Fruit fly (Drosophila melanogaster): Measurements from ENCODE around the gene smp-30.

smp-30 gene

DNA sequence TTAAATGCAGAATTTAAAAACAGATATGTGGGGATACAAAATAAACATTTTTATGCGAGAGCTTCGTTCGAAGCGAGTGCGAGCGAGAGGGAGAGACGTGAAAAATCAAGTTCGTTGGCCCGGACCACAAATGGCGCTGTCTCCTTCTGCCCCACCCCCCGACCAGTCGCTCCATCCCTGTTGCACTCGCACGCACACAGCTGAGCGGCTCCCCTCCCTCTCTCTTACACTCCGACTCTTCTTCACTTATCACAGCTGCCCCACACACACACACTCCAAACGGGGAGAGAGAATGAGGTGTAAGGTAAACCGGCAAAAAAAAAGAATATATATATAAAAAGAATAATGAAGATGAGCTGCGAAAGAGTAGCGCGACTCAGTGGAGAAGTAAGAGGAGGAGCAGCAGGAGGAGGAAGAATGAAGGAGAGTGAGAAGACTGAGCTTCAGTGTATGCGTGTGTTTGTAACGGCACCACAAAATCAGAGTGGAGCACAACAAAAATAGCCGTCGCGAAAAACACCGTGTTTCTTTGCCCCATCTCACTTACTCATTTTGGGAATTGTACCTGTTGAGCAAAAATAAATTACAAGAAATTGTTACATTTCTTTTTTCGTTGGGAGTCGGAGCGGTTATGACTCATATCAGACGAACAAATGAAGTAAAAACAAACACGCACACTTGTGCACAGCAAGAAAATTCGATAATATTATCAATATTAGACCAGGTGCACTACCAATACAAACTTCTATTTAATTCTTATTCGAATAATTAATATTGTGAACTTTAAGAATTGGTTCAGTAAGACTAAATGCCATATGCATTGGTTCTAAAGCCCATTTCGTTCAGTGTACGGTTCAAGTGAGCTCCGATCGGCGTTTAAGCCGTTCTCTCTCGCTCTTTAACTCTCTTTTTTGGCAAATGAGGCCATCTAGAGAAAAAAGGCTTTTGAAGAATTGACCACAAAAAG is 12.9 kb downstream of the smp-30 start:
- TF ChIP-seq usp (GFP tag; optimal IDR thresholded peaks at IDR 0.05) (no peak), Jra (GFP tag; optimal IDR thresholded peaks at IDR 0.05) (peak; percentile 91), h (GFP tag; optimal IDR thresholded peaks at IDR 0.05) (peak; percentile 97), brk (GFP tag; optimal IDR thresholded peaks at IDR 0.05) (peak; percentile 84), Myc (optimal IDR thresholded peaks at IDR 0.05) (no peak), fru (GFP tag; optimal IDR thresholded peaks at IDR 0.05) (peak; percentile 96), Dif (GFP tag; optimal IDR thresholded peaks at IDR 0.05; ENCODE audit: partially characterized antibody) (no peak), Hnf4 (GFP tag; optimal IDR thresholded peaks at IDR 0.05) (peak; percentile 95), tai (GFP tag; optimal IDR thresholded peaks at IDR 0.05) (peak; percentile 74), psq (GFP tag; optimal IDR thresholded peaks at IDR 0.05) (peak; percentile 98), br (GFP tag; optimal IDR thresholded peaks at IDR 0.05) (peak; percentile 97), CG32264 (GFP tag; optimal IDR thresholded peaks at IDR 0.05) (peak; percentile 94), dsf (GFP tag; optimal IDR thresholded peaks at IDR 0.05; ENCODE audit: borderline replicate concordance) (peak; percentile 82), Dfd (GFP tag; optimal IDR thresholded peaks at IDR 0.05) (no peak), Hr78 (GFP tag; optimal IDR thresholded peaks at IDR 0.05) (no peak), dl (GFP tag; optimal IDR thresholded peaks at IDR 0.05; ENCODE audit: insufficient read depth in 1 of 2, partially characterized antibody in 2 of 2) (peak in 1 of 2 experiments; percentile 28), CG9705 (GFP tag; optimal IDR thresholded peaks at IDR 0.05) (peak; percentile 86), CrebA (GFP tag; optimal IDR thresholded peaks at IDR 0.05; ENCODE audit: borderline replicate concordance) (peak; percentile 40), woc (GFP tag; optimal IDR thresholded peaks at IDR 0.05) (peak; percentile 92), ey (GFP tag; optimal IDR thresholded peaks at IDR 0.05) (peak; percentile 97), Sp1 (GFP tag; optimal IDR thresholded peaks at IDR 0.05) (peak; percentile 95), Abd-B (GFP tag; optimal IDR thresholded peaks at IDR 0.05) (no peak), sv (GFP tag; optimal IDR thresholded peaks at IDR 0.05) (peak; percentile 92), Mio (GFP tag; optimal IDR thresholded peaks at IDR 0.05) (peak; percentile 74), pan (optimal IDR thresholded peaks at IDR 0.05) (no peak), GATAd (GFP tag; optimal IDR thresholded peaks at IDR 0.05) (peak; percentile 46), Hr83 (GFP tag; optimal IDR thresholded peaks at IDR 0.05; ENCODE audit: poor library complexity, severe bottlenecking) (peak; percentile 88), foxo (GFP tag; optimal IDR thresholded peaks at IDR 0.05) (peak; percentile 72 to 98), dmrt93B (GFP tag; optimal IDR thresholded peaks at IDR 0.05) (peak; percentile 93), rgr (GFP tag; optimal IDR thresholded peaks at IDR 0.05) (peak; percentile 96), jim (GFP tag; optimal IDR thresholded peaks at IDR 0.05) (no peak), N (GFP tag; optimal IDR thresholded peaks at IDR 0.05) (no peak), Rel (GFP tag; optimal IDR thresholded peaks at IDR 0.05) (peak; percentile 56), Rel (tag; optimal IDR thresholded peaks at IDR 0.05) (peak; percentile 65), HLH106 (tag; optimal IDR thresholded peaks at IDR 0.05) (peak; percentile 96), lola (GFP tag; optimal IDR thresholded peaks at IDR 0.05) (no peak), Vsx2 (GFP tag; optimal IDR thresholded peaks at IDR 0.05; ENCODE audit: partially characterized antibody) (peak; percentile 16), OdsH (GFP tag; optimal IDR thresholded peaks at IDR 0.05) (peak; percentile 95), sage (GFP tag; optimal IDR thresholded peaks at IDR 0.05) (peak; percentile 92)

DNA sequence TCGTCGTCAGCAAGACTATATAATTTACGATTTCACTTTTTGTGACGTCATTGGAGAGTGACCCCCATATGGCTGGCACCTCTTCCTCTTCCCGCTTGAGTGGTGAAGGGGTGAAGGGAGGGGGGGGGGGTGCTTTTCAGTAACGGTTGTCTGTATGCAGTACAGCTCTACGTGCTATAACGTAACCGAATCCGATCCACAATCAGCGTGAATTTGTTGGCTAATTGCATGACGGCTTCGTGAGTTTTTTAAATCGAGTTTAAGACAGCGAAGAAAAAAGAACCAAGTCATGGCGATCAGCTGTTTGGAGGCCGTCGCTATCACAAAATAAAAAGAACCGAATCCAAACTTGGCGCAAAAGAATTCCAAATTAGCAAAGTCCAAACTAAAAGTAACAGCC is 14.4 kb downstream of the smp-30 start:
- no peak for TF ChIP-seq sv (GFP tag; optimal IDR thresholded peaks at IDR 0.05)
- no peak for TF ChIP-seq foxo (GFP tag; optimal IDR thresholded peaks at IDR 0.05)
- no peak for TF ChIP-seq psq (GFP tag; optimal IDR thresholded peaks at IDR 0.05)
- no peak for TF ChIP-seq Myc (optimal IDR thresholded peaks at IDR 0.05)
- no peak for TF ChIP-seq Sp1 (GFP tag; optimal IDR thresholded peaks at IDR 0.05)
- TF ChIP-seq CG32264 (GFP tag; optimal IDR thresholded peaks at IDR 0.05): no peak
- TF ChIP-seq Vsx2 (GFP tag; optimal IDR thresholded peaks at IDR 0.05; ENCODE audit: partially characterized antibody): no peak
- no peak for TF ChIP-seq jim (GFP tag; optimal IDR thresholded peaks at IDR 0.05)
- TF ChIP-seq ey (GFP tag; optimal IDR thresholded peaks at IDR 0.05): no peak
- no peak for TF ChIP-seq br (GFP tag; optimal IDR thresholded peaks at IDR 0.05)
- TF ChIP-seq OdsH (GFP tag; optimal IDR thresholded peaks at IDR 0.05): no peak
- TF ChIP-seq Jra (GFP tag; optimal IDR thresholded peaks at IDR 0.05): no peak
- TF ChIP-seq Mio (GFP tag; optimal IDR thresholded peaks at IDR 0.05): no peak
- TF ChIP-seq Dfd (GFP tag; optimal IDR thresholded peaks at IDR 0.05): no peak
- TF ChIP-seq Hr78 (GFP tag; optimal IDR thresholded peaks at IDR 0.05): no peak
- TF ChIP-seq Hnf4 (GFP tag; optimal IDR thresholded peaks at IDR 0.05): no peak
- no peak for TF ChIP-seq CrebA (GFP tag; optimal IDR thresholded peaks at IDR 0.05; ENCODE audit: borderline replicate concordance)

Data from whole organism, wandering third instar larva.